Fruit fly (Drosophila melanogaster): ENCODE data around the gene Art6.

Art6 gene

DNA sequence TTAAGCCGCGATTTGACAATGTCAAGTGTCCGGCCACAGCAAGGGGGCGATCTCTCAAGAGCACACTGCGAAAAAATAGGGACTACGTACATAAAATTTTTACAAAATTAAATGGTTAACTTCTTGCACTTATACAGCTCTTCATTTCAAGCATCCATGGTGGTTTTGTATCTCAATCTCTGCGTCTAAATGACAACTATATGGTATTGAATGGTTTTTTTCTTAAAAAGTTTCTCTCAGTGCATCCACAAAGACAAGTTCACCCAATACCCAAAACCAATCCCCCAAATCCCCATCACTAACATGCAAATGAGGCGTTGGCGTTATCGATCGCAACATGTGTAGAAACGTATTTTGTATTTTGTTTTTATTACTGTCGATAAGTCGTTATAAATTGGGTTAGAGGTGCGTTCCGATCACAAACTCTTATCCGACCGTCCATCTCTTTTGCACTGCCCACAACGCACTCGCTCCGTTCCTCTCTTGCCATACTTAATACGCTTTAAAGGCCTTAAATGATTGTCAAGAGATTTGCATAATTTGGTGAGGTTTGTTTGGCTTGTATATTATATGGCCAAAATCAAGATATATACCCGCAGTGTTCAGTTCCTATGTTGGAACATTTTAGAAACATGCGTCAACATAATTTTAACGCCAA is 30.7 kb downstream of the Art6 start (continued):
- no peak for TF ChIP-seq CG6854 (GFP tag; optimal IDR thresholded peaks at IDR 0.05)
- peak; percentile 16 for TF ChIP-seq achi (GFP tag; optimal IDR thresholded peaks at IDR 0.05)
- TF ChIP-seq OdsH (GFP tag; optimal IDR thresholded peaks at IDR 0.05): peak; percentile 36
- no peak for TF ChIP-seq fd85E (GFP tag; optimal IDR thresholded peaks at IDR 0.05)
- TF ChIP-seq CG11294 (GFP tag; IDR thresholded peaks at IDR 0.05): no peak
- no peak for TF ChIP-seq Hr4 (GFP tag; optimal IDR thresholded peaks at IDR 0.05)

DNA sequence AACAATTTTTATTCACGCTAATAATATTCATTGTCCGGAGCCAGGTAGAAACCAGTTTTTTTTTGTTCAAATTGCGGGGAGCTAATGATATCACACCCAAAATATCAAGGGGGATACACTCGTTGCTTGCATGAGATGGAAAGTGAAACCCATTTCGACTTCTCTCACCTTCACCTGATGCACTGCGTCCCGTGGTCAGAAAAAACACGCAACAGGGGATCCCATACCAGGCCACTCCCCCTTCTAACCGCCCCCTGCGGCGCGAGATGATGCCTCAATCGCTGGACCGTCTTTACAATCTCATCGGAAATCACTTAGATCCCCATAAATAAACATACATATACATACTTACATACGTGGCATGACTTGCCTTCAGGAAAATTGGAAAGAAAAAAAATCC is 32.0 kb downstream of the Art6 start:
- TF ChIP-seq svp (GFP tag) (peak; percentile 51), Blimp-1 (GFP tag; optimal IDR thresholded peaks at IDR 0.05) (peak; percentile 80), OdsH (GFP tag; optimal IDR thresholded peaks at IDR 0.05) (no peak), CG10631 (GFP tag; optimal IDR thresholded peaks at IDR 0.05) (no peak), CG8632 (GFP tag; optimal IDR thresholded peaks at IDR 0.05) (no peak)

DNA sequence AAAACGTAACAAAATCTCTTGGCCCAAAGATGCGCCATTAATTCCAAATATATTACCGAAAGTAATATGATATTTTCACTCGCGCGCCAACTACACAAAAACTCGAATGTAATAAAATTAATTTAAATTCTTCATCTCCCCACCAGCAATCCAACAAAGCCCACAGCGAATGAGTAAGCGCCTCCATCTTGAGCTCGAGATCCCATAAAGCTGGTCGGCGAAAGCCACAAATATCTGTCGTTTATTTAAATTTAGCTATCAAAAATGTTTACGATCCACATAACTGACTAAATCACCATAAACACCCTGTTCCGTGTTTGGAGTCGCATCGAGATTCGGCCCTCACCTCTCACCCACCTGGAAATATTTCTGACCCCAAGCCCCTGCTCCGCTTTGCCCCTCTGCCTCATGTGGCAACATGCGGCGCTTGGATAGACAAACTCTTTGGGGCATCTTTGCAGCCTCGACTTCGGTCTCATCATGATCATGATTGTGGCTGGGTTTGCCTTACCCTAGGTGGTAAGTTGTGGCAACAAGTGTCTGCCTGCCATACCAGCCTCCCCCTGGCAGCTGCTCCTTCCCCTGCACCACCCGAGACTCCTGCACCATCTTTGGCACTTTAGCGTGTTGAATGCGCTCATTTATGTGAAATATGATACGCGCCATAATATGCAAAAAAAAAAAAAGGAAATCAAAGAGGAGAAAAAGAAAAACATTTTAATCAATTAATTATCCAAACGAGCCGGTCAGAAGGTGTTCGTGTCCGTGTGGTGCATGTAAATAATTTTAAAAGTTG is 33.4 kb downstream of the Art6 start:
- TF ChIP-seq achi (GFP tag; optimal IDR thresholded peaks at IDR 0.05): no peak
- TF ChIP-seq CG6808 (GFP tag; optimal IDR thresholded peaks at IDR 0.05): no peak
- no peak for TF ChIP-seq Hr39 (GFP tag; optimal IDR thresholded peaks at IDR 0.05)
- no peak for TF ChIP-seq Sox102F (GFP tag; optimal IDR thresholded peaks at IDR 0.05)
- TF ChIP-seq CG31627 (GFP tag; optimal IDR thresholded peaks at IDR 0.05): no peak
- TF ChIP-seq ss (GFP tag; optimal IDR thresholded peaks at IDR 0.05): peak in 1 of 2 experiments; percentile 57
- TF ChIP-seq CG6163 (GFP tag; IDR thresholded peaks at IDR 0.05): 0 out of 3 replicates have a peak, but pooled peaks have one; percentile 9
- no peak for TF ChIP-seq CG6854 (GFP tag; optimal IDR thresholded peaks at IDR 0.05)
- TF ChIP-seq Eip78C (GFP tag): peak; percentile 7

DNA sequence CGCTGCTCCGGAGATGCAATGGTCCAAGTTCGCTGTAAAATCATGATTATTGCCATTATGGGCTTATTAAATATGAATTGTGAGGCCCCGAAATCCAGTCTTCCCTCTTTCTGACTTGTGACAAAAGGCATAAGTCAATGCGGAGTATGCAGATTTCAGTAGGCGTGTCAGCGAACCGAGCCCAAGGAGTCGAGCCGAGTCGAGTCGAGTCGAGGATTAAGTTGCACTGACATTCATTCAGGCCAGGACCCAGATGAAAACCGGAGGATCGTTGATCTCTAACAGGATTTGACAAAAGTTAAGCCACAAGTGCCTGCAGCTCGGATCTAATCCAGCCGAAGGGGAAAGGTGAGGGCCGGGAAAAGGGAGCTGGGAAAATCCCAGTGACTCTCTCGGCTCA is 34.3 kb downstream of the Art6 start:
- TF ChIP-seq Smox (GFP tag; optimal IDR thresholded peaks at IDR 0.05) (no peak), svp (GFP tag) (peak; percentile 40), CG8319 (GFP tag; optimal IDR thresholded peaks at IDR 0.05) (no peak)

DNA sequence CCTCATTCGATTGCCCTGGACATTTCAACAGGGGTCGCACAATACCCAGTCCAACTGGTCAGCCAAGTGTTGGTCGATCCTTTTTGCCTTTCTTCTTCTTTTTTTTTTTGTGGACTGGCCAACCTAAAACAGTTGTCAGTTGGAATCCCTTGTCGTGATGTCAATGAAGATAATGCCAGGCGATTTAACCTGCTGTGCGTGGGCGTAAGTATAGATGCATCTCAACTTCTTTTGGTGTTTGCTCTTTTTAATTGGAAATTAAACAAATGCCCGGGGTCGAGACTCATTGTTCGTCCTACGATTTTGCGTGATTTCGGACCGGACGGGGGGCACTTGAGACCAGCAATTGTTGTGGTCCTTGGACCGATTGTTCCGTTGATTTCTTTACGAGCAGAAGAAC is 35.7 kb downstream of the Art6 start:
- no peak for TF ChIP-seq CG10669 (GFP tag; optimal IDR thresholded peaks at IDR 0.05)
- no peak for TF ChIP-seq Sox14 (GFP tag; optimal IDR thresholded peaks at IDR 0.05)
- no peak for TF ChIP-seq Eip93F (GFP tag; optimal IDR thresholded peaks at IDR 0.05)
- TF ChIP-seq esn (GFP tag; optimal IDR thresholded peaks at IDR 0.05): no peak

DNA sequence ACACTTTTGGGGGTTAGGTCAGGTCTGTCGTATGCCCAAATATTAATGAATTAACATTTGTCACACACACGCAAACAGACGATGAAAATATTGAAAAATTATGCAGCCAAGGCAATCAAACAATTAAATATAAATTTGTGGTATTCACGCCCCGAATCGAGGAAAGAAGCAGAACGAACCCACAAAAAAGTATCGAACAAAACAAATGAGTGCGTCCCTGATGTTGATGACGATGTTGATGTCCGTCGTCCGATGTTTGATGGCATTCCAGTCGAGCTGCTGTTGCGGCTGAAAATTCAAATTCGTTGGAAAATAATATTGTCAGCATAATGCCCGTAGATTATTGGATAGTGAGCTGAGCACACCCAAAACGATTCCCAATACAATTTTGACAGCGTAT is 36.5 kb downstream of the Art6 start:
- no peak for TF ChIP-seq spab (GFP tag; optimal IDR thresholded peaks at IDR 0.05)

DNA sequence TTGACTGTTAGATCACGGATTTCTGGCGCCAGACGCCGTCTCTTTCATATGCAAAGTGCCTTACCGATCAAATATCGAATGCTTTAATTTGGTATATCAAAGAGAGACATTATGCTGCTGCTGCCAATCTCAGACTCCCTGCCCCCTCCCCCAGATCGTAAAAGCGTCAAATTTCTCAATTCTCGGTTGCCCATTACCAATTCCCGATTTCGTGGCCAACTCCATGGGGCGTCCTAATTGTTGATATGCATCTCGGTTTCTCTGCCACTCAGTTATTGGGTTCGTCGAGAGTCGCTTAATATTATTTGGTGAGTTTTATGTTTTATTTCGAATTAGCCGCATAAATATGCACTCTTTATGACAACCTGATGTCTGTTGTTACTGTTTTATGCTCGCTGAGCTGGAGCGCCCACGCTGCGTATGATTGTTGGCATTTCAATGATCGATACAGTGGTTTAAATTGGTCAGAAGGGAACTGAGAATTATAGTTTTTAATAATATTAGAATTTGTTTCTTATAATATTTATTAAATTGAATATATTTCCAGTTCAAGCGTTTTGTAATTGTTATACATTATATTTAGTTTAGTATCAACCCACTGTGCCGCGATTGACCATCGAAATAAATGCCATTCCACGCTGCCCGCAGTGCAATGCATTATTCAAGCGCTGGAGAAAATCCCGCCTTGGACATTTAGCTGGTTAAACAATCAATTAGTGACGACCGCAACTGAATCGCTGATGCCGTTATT is 38.1 kb downstream of the Art6 start:
- TF ChIP-seq Eip78C (GFP tag): peak; percentile 53
- no peak for TF ChIP-seq Ets96B (tag; optimal IDR thresholded peaks at IDR 0.05)
- no peak for TF ChIP-seq topi (GFP tag; optimal IDR thresholded peaks at IDR 0.05)
- TF ChIP-seq CG10631 (GFP tag; optimal IDR thresholded peaks at IDR 0.05): peak; percentile 21
- no peak for TF ChIP-seq Hr4 (GFP tag; optimal IDR thresholded peaks at IDR 0.05)
- no peak for TF ChIP-seq acj6 (GFP tag; optimal IDR thresholded peaks at IDR 0.05)
- TF ChIP-seq net (GFP tag; optimal IDR thresholded peaks at IDR 0.05): peak; percentile 1
- peak; percentile 57 for TF ChIP-seq svp (GFP tag)
- TF ChIP-seq esn (GFP tag; optimal IDR thresholded peaks at IDR 0.05): peak; percentile 17
- TF ChIP-seq dsx (GFP tag; optimal IDR thresholded peaks at IDR 0.05; ENCODE audit: poor library complexity, severe bottlenecking): no peak
- peak; percentile 2 for TF ChIP-seq CG6792 (GFP tag; optimal IDR thresholded peaks at IDR 0.05)
- TF ChIP-seq Sox14 (GFP tag; optimal IDR thresholded peaks at IDR 0.05): no peak
- TF ChIP-seq CG32006 (GFP tag; optimal IDR thresholded peaks at IDR 0.05): peak; percentile 4
- no peak for TF ChIP-seq Sox102F (GFP tag; optimal IDR thresholded peaks at IDR 0.05)
- no peak for TF ChIP-seq CG6854 (GFP tag; optimal IDR thresholded peaks at IDR 0.05)

Data from whole organism, prepupa.